Fruit fly (Drosophila melanogaster) whole organism, embryonic: ENCODE results near the gene CG6602.

Source experiments
- B-H1 ChIP-seq: fragments of 200-800 bp; sonication (Bioruptor generic); IDR thresholded peaks from 3 replicates; pipeline ENCODE4 v1.3.6; 2022; ENCODE audit warnings: missing biosample characterization, missing genetic modification characterization
- CG10654 ChIP-seq: fragments of 200-800 bp; sonication (Bioruptor generic); optimal IDR thresholded peaks from 2 replicates; lab custom pipeline; 2016; ENCODE audit warnings: missing biosample characterization, missing genetic modification characterization
- CG11723 ChIP-seq: fragments of 200-800 bp; sonication (Bioruptor generic); optimal IDR thresholded peaks from 2 replicates; lab custom pipeline; 2017; ENCODE audit warnings: missing biosample characterization, mild to moderate bottlenecking, missing genetic modification characterization
- CG12659 ChIP-seq: fragments of 200-800 bp; sonication (Bioruptor generic); optimal IDR thresholded peaks from 3 replicates; lab custom pipeline; 2017; ENCODE audit warnings: mild to moderate bottlenecking, missing biosample characterization, missing genetic modification reagents, missing genetic modification characterization
- CG14441 ChIP-seq: fragments of 200-800 bp; sonication (Bioruptor generic); IDR thresholded peaks from 2 replicates; pipeline ENCODE4 v1.3.6; 2022; ENCODE audit warnings: missing biosample characterization, missing genetic modification characterization
- CG15073 ChIP-seq: fragments of 200-800 bp; sonication (Bioruptor generic); optimal IDR thresholded peaks from 2 replicates; lab custom pipeline; 2016; ENCODE audit warnings: missing biosample characterization, missing genetic modification characterization
- CG16815 ChIP-seq: fragments of 200-800 bp; sonication (Bioruptor generic); optimal IDR thresholded peaks from 3 replicates; lab custom pipeline; 2017; ENCODE audit warnings: missing biosample characterization, mild to moderate bottlenecking, missing genetic modification characterization
- CG17186 ChIP-seq: fragments of 200-800 bp; sonication (Bioruptor generic); optimal IDR thresholded peaks from 3 replicates; lab custom pipeline; 2017; ENCODE audit warnings: missing biosample characterization, missing genetic modification reagents, missing genetic modification characterization
- CG17802 ChIP-seq: fragments of 200-800 bp; sonication (Bioruptor generic); optimal IDR thresholded peaks from 2 replicates; lab custom pipeline; 2018; ENCODE audit warnings: missing biosample characterization, mild to moderate bottlenecking, missing genetic modification characterization, moderate library complexity
- CG18011 ChIP-seq: fragments of 200-800 bp; sonication (Bioruptor generic); optimal IDR thresholded peaks from 2 replicates; lab custom pipeline; 2017; ENCODE audit warnings: missing biosample characterization, missing genetic modification characterization, mild to moderate bottlenecking, moderate library complexity, missing genotype
- CG18764 ChIP-seq: fragments of 200-800 bp; sonication (Bioruptor generic); optimal IDR thresholded peaks from 3 replicates; lab custom pipeline; 2016; ENCODE audit warnings: missing biosample characterization, missing genetic modification characterization
- CG2116 ChIP-seq: fragments of 200-800 bp; sonication (Bioruptor generic); optimal IDR thresholded peaks from 3 replicates; lab custom pipeline; 2018; ENCODE audit warnings: missing biosample characterization, mild to moderate bottlenecking, missing genetic modification characterization
- CG32767 ChIP-seq: fragments of 200-800 bp; sonication (Bioruptor generic); IDR thresholded peaks from 2 replicates; pipeline ENCODE4 v1.3.6; 2022; ENCODE audit warnings: missing biosample characterization, missing genetic modification characterization
- CG42726 ChIP-seq: fragments of 200-800 bp; sonication (Bioruptor generic); IDR thresholded peaks from 2 replicates; pipeline ENCODE4 v1.3.6; 2022; ENCODE audit warnings: missing biosample characterization, missing genetic modification characterization; ENCODE audit not compliant: partially characterized antibody
- CG4730 ChIP-seq: fragments of 200-800 bp; sonication (Bioruptor generic); IDR thresholded peaks from 2 replicates; pipeline ENCODE4 v1.3.6; 2022; ENCODE audit warnings: missing biosample characterization, missing genetic modification characterization
- CG8290 ChIP-seq, 3 experiments: fragments of 200-800 bp; sonication (Bioruptor generic); optimal IDR thresholded peaks; 2 replicates each; lab custom pipeline; 2016 to 2019; ENCODE audit warnings: missing biosample characterization in 3 of 3, missing genetic modification characterization in 3 of 3, mild to moderate bottlenecking in 2 of 3, moderate library complexity in 1 of 3
- CoRest ChIP-seq: fragments of 200-800 bp; sonication (Bioruptor generic); optimal IDR thresholded peaks from 3 replicates; lab custom pipeline; 2018; ENCODE audit warnings: missing biosample characterization, mild to moderate bottlenecking, missing genetic modification characterization, moderate library complexity
- D19B ChIP-seq: fragments of 200-800 bp; sonication (Bioruptor generic); optimal IDR thresholded peaks from 2 replicates; lab custom pipeline; 2017; ENCODE audit warnings: missing biosample characterization, mild to moderate bottlenecking, missing genetic modification characterization
- Dad ChIP-seq: fragments of 200-800 bp; sonication (Bioruptor generic); optimal IDR thresholded peaks from 3 replicates; lab custom pipeline; 2016; ENCODE audit warnings: missing biosample characterization, missing genetic modification characterization
- Dfd ChIP-seq, 2 experiments: fragments of >200 bp; optimal IDR thresholded peaks; 2 replicates each; lab custom pipeline; 2017; ENCODE audit warnings: missing biosample characterization in 2 of 2, missing genetic modification characterization in 2 of 2
- Dll ChIP-seq: fragments of 200-800 bp; sonication (Bioruptor generic); IDR thresholded peaks from 4 replicates; pipeline ENCODE4 v1.3.6; 2022; ENCODE audit warnings: missing biosample characterization, missing genetic modification characterization; ENCODE audit not compliant: partially characterized antibody
- Fer1 ChIP-seq: fragments of 200-800 bp; sonication (Bioruptor generic); optimal IDR thresholded peaks from 2 replicates; lab custom pipeline; 2017; ENCODE audit warnings: missing biosample characterization, mild to moderate bottlenecking, missing genetic modification characterization
- Lim3 ChIP-seq: fragments of 200-800 bp; sonication (Bioruptor generic); IDR thresholded peaks from 2 replicates; pipeline ENCODE4 v1.3.6; 2022; ENCODE audit warnings: missing biosample characterization, missing genetic modification characterization
- MBD-R2 ChIP-seq: fragments of 200-800 bp; sonication (Bioruptor generic); IDR thresholded peaks from 2 replicates; pipeline ENCODE4 v1.3.6; 2022; ENCODE audit warnings: missing biosample characterization, missing genetic modification characterization
- Med ChIP-seq: fragments of 200-800 bp; sonication (Bioruptor generic); peaks from one replicate; lab custom pipeline; 2016; ENCODE audit warnings: missing biosample characterization, missing genetic modification characterization, mild to moderate bottlenecking, inconsistent platforms, moderate library complexity
- Ssrp ChIP-seq: fragments of 200-800 bp; sonication (Bioruptor generic); optimal IDR thresholded peaks from 2 replicates; lab custom pipeline; 2018; ENCODE audit warnings: missing biosample characterization, mild to moderate bottlenecking, missing genetic modification characterization, moderate library complexity
- Stat92E ChIP-seq, 3 experiments: fragments of >200 bp in 2 of 3; fragments of 200-800 bp in 1 of 3; sonication (Bioruptor generic) in 1 of 3; optimal IDR thresholded peaks; 2 replicates each; lab custom pipeline; 2017 to 2019; ENCODE audit warnings: missing biosample characterization in 3 of 3, missing genetic modification characterization in 3 of 3, mild to moderate bottlenecking in 1 of 3, moderate library complexity in 1 of 3
- amos ChIP-seq: fragments of 200-800 bp; sonication (Bioruptor generic); IDR thresholded peaks from 2 replicates; pipeline ENCODE4 v1.3.6; 2022; ENCODE audit warnings: missing biosample characterization, missing genetic modification characterization; ENCODE audit not compliant: partially characterized antibody
- bowl ChIP-seq: fragments of 200-800 bp; sonication (Bioruptor generic); IDR thresholded peaks from 2 replicates; pipeline ENCODE4 v1.3.6; 2022; ENCODE audit warnings: missing biosample characterization, missing genetic modification characterization
- br ChIP-seq: fragments of >200 bp; optimal IDR thresholded peaks from 2 replicates; lab custom pipeline; 2017
- caup ChIP-seq: fragments of 200-800 bp; sonication (Bioruptor generic); optimal IDR thresholded peaks from 3 replicates; lab custom pipeline; 2017; ENCODE audit warnings: missing biosample characterization, mild to moderate bottlenecking, missing genetic modification characterization, moderate library complexity; ENCODE audit not compliant: severe bottlenecking
- dimm ChIP-seq: fragments of 200-800 bp; sonication (Bioruptor generic); IDR thresholded peaks from 2 replicates; pipeline ENCODE4 v1.3.6; 2022; ENCODE audit warnings: missing biosample characterization, missing genetic modification characterization
- dm ChIP-seq: fragments of 200-800 bp; sonication (Bioruptor generic); optimal IDR thresholded peaks from 3 replicates; lab custom pipeline; 2016; ENCODE audit warnings: missing biosample characterization, missing genetic modification characterization
- gfzf ChIP-seq: fragments of 200-800 bp; sonication (Bioruptor generic); optimal IDR thresholded peaks from 2 replicates; lab custom pipeline; 2016; ENCODE audit warnings: missing biosample characterization, mild to moderate bottlenecking, missing genetic modification characterization, moderate library complexity
- hkb ChIP-seq, 2 experiments: fragments of 200-800 bp in 1 of 2; fragments of >200 bp in 1 of 2; sonication (Bioruptor generic) in 1 of 2; IDR thresholded peaks in 1 of 2; optimal IDR thresholded peaks in 1 of 2; 2 replicates each; pipeline versions ENCODE4 v1.3.6 to Lab custom; 2017 to 2022; ENCODE audit warnings: missing biosample characterization in 1 of 2, missing genetic modification characterization in 1 of 2
- hth ChIP-seq: fragments of >200 bp; optimal IDR thresholded peaks from 2 replicates; lab custom pipeline; 2017; ENCODE audit warnings: inconsistent platforms
- inv ChIP-seq: fragments of 200-800 bp; sonication (Bioruptor generic); IDR thresholded peaks from 2 replicates; pipeline ENCODE4 v1.3.6; 2022; ENCODE audit warnings: missing biosample characterization, missing genetic modification characterization; ENCODE audit not compliant: partially characterized antibody
- klu ChIP-seq: fragments of 200-800 bp; sonication (Bioruptor generic); IDR thresholded peaks from 2 replicates; pipeline ENCODE4 v1.3.6; 2022; ENCODE audit warnings: missing biosample characterization, missing genetic modification characterization
- lmd ChIP-seq: fragments of 200-800 bp; sonication (Bioruptor generic); IDR thresholded peaks from 2 replicates; pipeline ENCODE4 v1.3.6; 2022; ENCODE audit warnings: missing biosample characterization, missing genetic modification characterization
- luna ChIP-seq: fragments of 200-800 bp; sonication (Bioruptor generic); optimal IDR thresholded peaks from 2 replicates; lab custom pipeline; 2016; ENCODE audit warnings: missing biosample characterization, missing genetic modification characterization
- phol ChIP-seq: fragments of 200-800 bp; sonication (Bioruptor generic); optimal IDR thresholded peaks from 3 replicates; lab custom pipeline; 2018; ENCODE audit warnings: missing biosample characterization, mild to moderate bottlenecking, missing genetic modification characterization, moderate library complexity
- row ChIP-seq: fragments of 200-800 bp; sonication (Bioruptor generic); IDR thresholded peaks from 3 replicates; pipeline ENCODE4 v1.3.6; 2022; ENCODE audit warnings: missing biosample characterization, missing genetic modification characterization
- seq ChIP-seq: fragments of 200-800 bp; sonication (Bioruptor generic); IDR thresholded peaks from 2 replicates; pipeline ENCODE4 v1.3.6; 2022; ENCODE audit warnings: missing biosample characterization, missing genetic modification characterization
- tll ChIP-seq, 2 experiments: fragments of 200-800 bp in 1 of 2; fragments of >200 bp in 1 of 2; sonication (Bioruptor generic) in 1 of 2; optimal IDR thresholded peaks; 2 replicates each; lab custom pipeline; 2017 to 2019; ENCODE audit warnings: missing biosample characterization in 2 of 2, missing genetic modification characterization in 2 of 2, mild to moderate bottlenecking in 1 of 2, moderate library complexity in 1 of 2
- unc-4 ChIP-seq: fragments of 200-800 bp; sonication (Bioruptor generic); IDR thresholded peaks from 2 replicates; pipeline ENCODE4 v1.3.6; 2022; ENCODE audit warnings: missing biosample characterization, missing genetic modification characterization; ENCODE audit not compliant: partially characterized antibody
- zen ChIP-seq: fragments of 200-800 bp; sonication (Bioruptor generic); optimal IDR thresholded peaks from 3 replicates; lab custom pipeline; 2018; ENCODE audit warnings: missing biosample characterization, mild to moderate bottlenecking, missing genetic modification characterization, moderate library complexity
- zfh2 ChIP-seq: fragments of 200-800 bp; sonication (Bioruptor generic); optimal IDR thresholded peaks from 2 replicates; lab custom pipeline; 2016; ENCODE audit warnings: missing biosample characterization, missing genetic modification characterization

CG6602 gene

dm6 chr3L:6074975-6075692 is 3.2 kb downstream of the CG6602 start, which contains the start of the genes CG13295 and CG6610 (continued):
- TF ChIP-seq unc-4 (GFP tag; lab: Robert Waterston, UW) (no peak), row (peak; percentile 95), phol (tag; lab: Kevin White, UChicago) (peak; percentile 72), CoRest (peak; percentile 83), inv (GFP tag; lab: Robert Waterston, UW) (no peak), amos (0 out of 2 replicates have a peak, but pooled peaks have one; percentile 23), CG15073 (GFP tag; lab: Kevin White, UChicago) (no peak), tll (GFP tag; optimal IDR thresholded peaks at IDR 0.05; lab: Kevin White, UChicago) (peak in 1 of 2 experiments; percentile 52), CG10654 (GFP tag; lab: Kevin White, UChicago) (peak; percentile 20), zfh2 (GFP tag; lab: Kevin White, UChicago) (peak; percentile 64), hkb (optimal IDR thresholded peaks at IDR 0.05; lab: Kevin White, UChicago) (peak; percentile 44), hkb (GFP tag; IDR thresholded peaks at IDR 0.05; lab: Robert Waterston, UW) (peak; percentile 23; the same call in 1 of the 2 replicates), CG8290 (GFP tag; optimal IDR thresholded peaks at IDR 0.05; lab: Kevin White, UChicago) (no peak), CG8290 (tag; optimal IDR thresholded peaks at IDR 0.05; lab: Kevin White, UChicago) (no peak), seq (GFP tag; lab: Robert Waterston, UW) (no peak), CG14441 (GFP tag; lab: Robert Waterston, UW) (peak; percentile 36; the same call in 1 of the 2 replicates), MBD-R2 (peak; percentile 68), Stat92E (GFP tag; optimal IDR thresholded peaks at IDR 0.05; lab: Kevin White, UChicago) (peak in 1 of 3 experiments; percentile 25), Lim3 (GFP tag; lab: Robert Waterston, UW) (no peak), CG18011 (GFP tag; lab: Kevin White, UChicago) (peak; percentile 13), caup (peak; percentile 12), dimm (GFP tag; lab: Robert Waterston, UW) (no peak), bowl (GFP tag; lab: Robert Waterston, UW) (no peak), CG17186 (GFP tag; lab: Kevin White, UChicago) (peak; percentile 15), Dfd (GFP tag; optimal IDR thresholded peaks at IDR 0.05; lab: Kevin White, UChicago) (no peak), lmd (GFP tag; lab: Robert Waterston, UW) (peak; percentile 58; the same call in 1 of the 2 replicates), Dll (GFP tag; lab: Robert Waterston, UW) (0 out of 4 replicates have a peak, but pooled peaks have one; percentile 23), Dad (GFP tag; lab: Kevin White, UChicago) (peak; percentile 20), CG18764 (GFP tag; lab: Kevin White, UChicago) (no peak), CG16815 (GFP tag; lab: Kevin White, UChicago) (peak; percentile 42), Fer1 (GFP tag; lab: Kevin White, UChicago) (peak; percentile 37), gfzf (peak; percentile 76), CG2116 (GFP tag; lab: Kevin White, UChicago) (peak; percentile 41), D19B (GFP tag; lab: Kevin White, UChicago) (peak; percentile 41), B-H1 (GFP tag; lab: Robert Waterston, UW) (no peak; the same call in 2 of the 3 replicates), Med (GFP tag; lab: Kevin White, UChicago) (peak; percentile 86), br (no peak), Ssrp (tag; lab: Kevin White, UChicago) (peak; percentile 38), zen (tag; lab: Kevin White, UChicago) (peak; percentile 59), CG17802 (tag; lab: Kevin White, UChicago) (no peak), CG4730 (GFP tag; lab: Robert Waterston, UW) (0 out of 2 replicates have a peak, but pooled peaks have one; percentile 28), hth (lab: Kevin White, UChicago) (no peak), CG42726 (GFP tag; lab: Robert Waterston, UW) (no peak), CG11723 (GFP tag; lab: Kevin White, UChicago) (peak; percentile 21), CG32767 (GFP tag; lab: Robert Waterston, UW) (peak; percentile 38; the same call in 1 of the 2 replicates), klu (GFP tag; lab: Robert Waterston, UW) (peak; percentile 54), dm (GFP tag; lab: Kevin White, UChicago) (peak; percentile 42), luna (GFP tag; lab: Kevin White, UChicago) (no peak), CG12659 (GFP tag; lab: Kevin White, UChicago) (peak; percentile 61)
